Worm (Caenorhabditis elegans): ENCODE measurements around the gene cyp-25A1.
A peak's percentile ranks its signal among the peaks of the same experiment; 100 is the strongest.

cyp-25A1 gene

DNA sequence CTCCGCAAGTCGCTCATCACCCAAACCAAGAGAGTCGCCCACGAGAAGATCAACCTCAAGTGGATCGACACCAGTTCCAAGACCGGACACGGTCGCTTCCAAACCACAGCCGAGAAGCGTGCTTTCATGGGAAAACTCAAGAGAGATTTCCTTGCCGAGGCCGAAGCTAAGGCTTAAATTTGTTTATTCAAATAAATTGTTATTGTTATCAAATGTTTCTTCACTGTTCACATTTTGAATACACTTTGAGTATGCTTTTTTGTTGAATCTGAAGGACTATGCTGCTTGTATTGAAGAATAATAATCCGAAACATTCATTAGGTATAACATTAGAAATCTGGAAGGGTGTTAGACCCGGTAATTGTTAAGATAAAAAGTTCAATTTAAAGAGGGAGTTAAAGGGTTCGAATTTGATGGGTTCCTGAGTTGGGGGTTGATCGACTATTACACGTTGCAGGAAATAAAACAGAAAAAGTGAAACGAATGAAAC lies 36.9 kb downstream of the cyp-25A1 start:
- TF ChIP-seq nhr-12 (tag; optimal IDR thresholded peaks at IDR 0.05) (no peak), unc-39 (tag; optimal IDR thresholded peaks at IDR 0.05) (peak; percentile 30)

- TF ChIP-seq nhr-2 (tag; optimal IDR thresholded peaks at IDR 0.05): peak; percentile 100
- peak; percentile 79 for TF ChIP-seq zip-8 (tag; optimal IDR thresholded peaks at IDR 0.05)
- TF ChIP-seq drap-1 (GFP tag; optimal IDR thresholded peaks at IDR 0.05): no peak
Measured at ce11 chrIII:3871763-3872486, 39.5 kb downstream of the cyp-25A1 start.

DNA sequence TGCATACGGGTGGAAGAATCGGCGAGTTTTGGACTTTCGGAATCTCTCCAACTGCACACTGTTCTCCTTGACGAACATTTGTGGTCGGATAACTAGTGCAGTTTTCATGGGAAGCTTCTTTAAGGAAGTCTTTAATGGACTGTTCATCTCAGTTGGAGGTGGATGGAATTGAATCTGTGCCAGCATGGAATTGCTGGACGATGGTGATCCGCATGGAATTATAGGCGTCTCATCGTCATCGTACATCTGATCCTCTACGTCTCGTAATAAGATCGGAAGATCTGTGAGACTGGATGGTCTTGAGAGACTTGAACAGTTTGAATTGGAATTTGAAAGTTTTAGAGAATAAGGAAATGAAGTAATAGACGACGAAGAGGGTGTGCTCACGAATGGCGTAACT lies 40.6 kb downstream of the cyp-25A1 start:
- TF ChIP-seq ceh-39 (tag; optimal IDR thresholded peaks at IDR 0.05) (no peak), unc-39 (tag; optimal IDR thresholded peaks at IDR 0.05) (no peak), lsy-2 (tag; optimal IDR thresholded peaks at IDR 0.05) (no peak), ceh-83 (GFP tag; optimal IDR thresholded peaks at IDR 0.05) (no peak), mep-1 (tag; optimal IDR thresholded peaks at IDR 0.05) (no peak), sptf-1 (tag; optimal IDR thresholded peaks at IDR 0.05) (no peak), elt-3 (tag; optimal IDR thresholded peaks at IDR 0.05) (no peak), sem-2 (GFP tag; optimal IDR thresholded peaks at IDR 0.05) (no peak), ces-1 (GFP tag; optimal IDR thresholded peaks at IDR 0.05) (no peak), zip-8 (tag; optimal IDR thresholded peaks at IDR 0.05) (no peak), pha-4 (tag; optimal IDR thresholded peaks at IDR 0.05) (no peak), mls-2 (tag; optimal IDR thresholded peaks at IDR 0.05) (no peak), blmp-1 (tag; optimal IDR thresholded peaks at IDR 0.05) (no peak), ztf-11 (tag; optimal IDR thresholded peaks at IDR 0.05) (no peak), mab-5 (tag; optimal IDR thresholded peaks at IDR 0.05) (no peak), cnd-1 (tag; optimal IDR thresholded peaks at IDR 0.05) (no peak), nhr-76 (tag; optimal IDR thresholded peaks at IDR 0.05) (no peak), drap-1 (GFP tag; optimal IDR thresholded peaks at IDR 0.05) (no peak)

- TF ChIP-seq pha-4 (tag; optimal IDR thresholded peaks at IDR 0.05) (peak; percentile 5), snpc-4 (tag; optimal IDR thresholded peaks at IDR 0.05) (no peak), mep-1 (tag; optimal IDR thresholded peaks at IDR 0.05) (no peak)
Measured at ce11 chrIII:3873424-3873823, 41.0 kb downstream of the cyp-25A1 start.

- TF ChIP-seq elt-1 (tag; optimal IDR thresholded peaks at IDR 0.05; ENCODE audit: borderline replicate concordance, insufficient read depth) (peak; percentile 43), elt-3 (tag; optimal IDR thresholded peaks at IDR 0.05) (peak; percentile 68), ztf-11 (tag; optimal IDR thresholded peaks at IDR 0.05) (no peak)
Measured at ce11 chrIII:3874492-3874891, 42.1 kb downstream of the cyp-25A1 start.

DNA sequence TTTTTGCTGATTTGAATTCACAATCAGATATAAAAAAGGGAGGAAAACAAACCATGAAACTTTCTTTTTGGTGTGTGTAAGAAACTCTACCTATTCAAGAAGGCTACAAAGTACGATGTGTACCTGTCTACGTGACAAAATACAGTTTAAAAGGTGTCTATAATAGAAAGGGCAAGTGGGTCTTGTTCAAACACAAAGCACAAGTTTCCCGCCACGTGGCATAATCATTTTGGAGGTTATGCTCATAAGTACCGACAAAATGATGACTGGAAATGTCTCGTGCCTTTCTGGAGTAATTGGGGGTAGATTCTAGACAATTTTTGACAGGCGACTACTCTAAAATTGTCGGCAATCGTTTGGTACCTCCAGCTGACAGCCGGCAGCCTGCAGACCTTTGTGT lies 42.5 kb downstream of the cyp-25A1 start:
- TF ChIP-seq tbx-8 (GFP tag; optimal IDR thresholded peaks at IDR 0.05) (no peak), ham-2 (GFP tag; optimal IDR thresholded peaks at IDR 0.05) (no peak), cnd-1 (tag; optimal IDR thresholded peaks at IDR 0.05) (no peak), nhr-28 (tag; optimal IDR thresholded peaks at IDR 0.05) (no peak), unc-62 (GFP tag; optimal IDR thresholded peaks at IDR 0.05) (no peak), flh-1 (GFP tag; optimal IDR thresholded peaks at IDR 0.05) (no peak), ceh-83 (GFP tag; optimal IDR thresholded peaks at IDR 0.05) (no peak), unc-120 (tag; optimal IDR thresholded peaks at IDR 0.05; ENCODE audit: poor library complexity, severe bottlenecking) (no peak), mab-5 (tag; optimal IDR thresholded peaks at IDR 0.05) (no peak), nhr-76 (tag; optimal IDR thresholded peaks at IDR 0.05) (no peak), ces-1 (GFP tag; optimal IDR thresholded peaks at IDR 0.05) (no peak), ceh-39 (tag; optimal IDR thresholded peaks at IDR 0.05) (no peak), lin-13 (tag; optimal IDR thresholded peaks at IDR 0.05) (no peak), elt-3 (tag; optimal IDR thresholded peaks at IDR 0.05) (no peak), sptf-1 (tag; optimal IDR thresholded peaks at IDR 0.05) (no peak), bed-3 (GFP tag; optimal IDR thresholded peaks at IDR 0.05) (no peak), nhr-2 (tag; optimal IDR thresholded peaks at IDR 0.05) (no peak), zip-8 (tag; optimal IDR thresholded peaks at IDR 0.05) (no peak)
